Worm (Caenorhabditis elegans) whole organism, young adult: ENCODE results near the gene vps-53.

ENCODE experiments used
- F52B5.7 ChIP-seq: sonication (generic microtip); optimal IDR thresholded peaks from 2 replicates; lab custom pipeline; 2016; ENCODE audit warnings: mild to moderate bottlenecking, missing genetic modification characterization, missing compliant biosample characterization
- Y79H2A.3 ChIP-seq: fragments of 200-800 bp; sonication (Bioruptor generic); conservative IDR thresholded peaks from 2 replicates; pipeline ENCODE4 v1.3.6; 2022; ENCODE audit warnings: missing genetic modification reagents, missing genetic modification characterization, missing compliant biosample characterization
- fkh-3 ChIP-seq: sonication (generic microtip); optimal IDR thresholded peaks from 2 replicates; lab custom pipeline; 2016; ENCODE audit warnings: mild to moderate bottlenecking, missing genetic modification characterization, missing compliant biosample characterization
- hmg-1.2 ChIP-seq: fragments of 200-800 bp; sonication (Bioruptor generic); IDR thresholded peaks from 2 replicates; pipeline ENCODE4 v1.3.6; 2022; ENCODE audit warnings: missing genetic modification reagents, missing genetic modification characterization, missing compliant biosample characterization
- lin-40 ChIP-seq: sonication (generic microtip); optimal IDR thresholded peaks from 2 replicates; lab custom pipeline; 2016; ENCODE audit warnings: missing genetic modification characterization, mild to moderate bottlenecking, missing compliant biosample characterization, missing genotype, missing genetic modification reagents
- lin-54 ChIP-seq: fragments of 200-800 bp; sonication (Bioruptor generic); optimal IDR thresholded peaks from 2 replicates; lab custom pipeline; 2018; ENCODE audit warnings: mild to moderate bottlenecking, missing genetic modification characterization, missing compliant biosample characterization
- snpc-4 ChIP-seq, 5 experiments: fragments of 150-350 bp in 1 of 5; sonication (generic microtip) in 4 of 5; optimal IDR thresholded peaks; 2 replicates each; lab custom pipeline; 2014 to 2018; ENCODE audit warnings: missing genetic modification characterization in 5 of 5, missing biosample characterization in 3 of 5, antibody characterized with exemption in 2 of 5, mild to moderate bottlenecking in 2 of 5, missing compliant biosample characterization in 2 of 5, missing genotype in 2 of 5, moderate library complexity in 2 of 5, missing genetic modification reagents in 1 of 5

ce11 chrIII:9713862-9714261 lies 43.5 kb downstream of the vps-53 start, which contains the start of gene ncx-6:
- TF ChIP-seq fkh-3 (no peak), snpc-4 (GFP tag; optimal IDR thresholded peaks at IDR 0.05; lab: Kevin White, UChicago) (no peak), snpc-4 (tag; optimal IDR thresholded peaks at IDR 0.05; lab: Kevin White, UChicago) (peak in 1 of 4 experiments; percentile 16), Y79H2A.3 (GFP tag; lab: Robert Waterston, UW) (no peak), lin-54 (GFP tag; lab: Kevin White, UChicago) (no peak), F52B5.7 (tag; lab: Kevin White, UChicago) (no peak), hmg-1.2 (GFP tag; lab: Robert Waterston, UW) (no peak), lin-40 (tag; lab: Kevin White, UChicago) (no peak)
